Fruit fly (Drosophila melanogaster): ENCODE data around the gene HGTX.

The HGTX gene

DNA sequence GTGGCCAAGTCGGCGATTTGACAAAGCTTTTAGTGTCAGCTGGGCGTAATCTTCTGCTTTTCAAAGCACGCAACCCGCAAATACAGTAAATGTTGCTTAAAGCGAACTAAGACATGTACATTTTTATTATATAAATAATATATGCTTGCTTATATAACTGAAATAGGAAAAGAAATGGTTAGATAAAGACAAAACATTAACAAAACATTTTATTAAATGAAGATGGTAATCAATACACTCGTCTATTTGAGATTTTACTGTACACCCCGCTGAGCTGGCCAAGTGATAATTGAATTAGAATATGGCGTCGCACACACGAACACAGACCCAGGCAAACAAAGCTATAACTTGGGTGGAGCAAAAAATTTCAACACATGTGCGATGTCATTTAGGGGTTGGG, 24.7 kb downstream of the HGTX start (continued):
- no peak for TF ChIP-seq CG8359 (GFP tag; optimal IDR thresholded peaks at IDR 0.05; ENCODE audit: borderline replicate concordance)
- no peak for TF ChIP-seq gcm2 (GFP tag; optimal IDR thresholded peaks at IDR 0.05)
- TF ChIP-seq gt (GFP tag; IDR thresholded peaks at IDR 0.05), result no peak
- no peak for TF ChIP-seq CG6791 (GFP tag; IDR thresholded peaks at IDR 0.05; ENCODE audit: partially characterized antibody)
- TF ChIP-seq unc-4 (GFP tag; IDR thresholded peaks at IDR 0.05; ENCODE audit: partially characterized antibody), result no peak
- TF ChIP-seq Antp (GFP tag; optimal IDR thresholded peaks at IDR 0.05), result no peak
- no peak for TF ChIP-seq Dp (GFP tag; optimal IDR thresholded peaks at IDR 0.05)
- no peak for TF ChIP-seq lilli (GFP tag; optimal IDR thresholded peaks at IDR 0.05)
- TF ChIP-seq CG33557 (GFP tag; optimal IDR thresholded peaks at IDR 0.05), result no peak
- TF ChIP-seq CG15514 (GFP tag; optimal IDR thresholded peaks at IDR 0.05), result no peak
- no peak for TF ChIP-seq Optix (GFP tag; IDR thresholded peaks at IDR 0.05)
- no peak for TF ChIP-seq CHES-1-like (GFP tag; optimal IDR thresholded peaks at IDR 0.05)
- TF ChIP-seq MBD-R2 (GFP tag; IDR thresholded peaks at IDR 0.05), result no peak
- no peak for TF ChIP-seq CG11695 (GFP tag; IDR thresholded peaks at IDR 0.05)
- TF ChIP-seq Hr39 (optimal IDR thresholded peaks at IDR 0.05), result no peak
- TF ChIP-seq tgo (GFP tag; IDR thresholded peaks at IDR 0.05), result no peak; the same call in 2 of the 3 replicates
- TF ChIP-seq klu (GFP tag; IDR thresholded peaks at IDR 0.05), result no peak
- TF ChIP-seq CG4617 (GFP tag; optimal IDR thresholded peaks at IDR 0.05; ENCODE audit: borderline replicate concordance), result no peak
- TF ChIP-seq zen (tag; optimal IDR thresholded peaks at IDR 0.05), result no peak
- no peak for TF ChIP-seq CG32767 (GFP tag; IDR thresholded peaks at IDR 0.05)
- peak; percentile 49; the same call in 2 of the 3 replicates for TF ChIP-seq dysf (GFP tag; IDR thresholded peaks at IDR 0.05)
- no peak for TF ChIP-seq Dref (GFP tag; IDR thresholded peaks at IDR 0.05)
- no peak for TF ChIP-seq CG17802 (tag; optimal IDR thresholded peaks at IDR 0.05)
- no peak for TF ChIP-seq ash1 (GFP tag; optimal IDR thresholded peaks at IDR 0.05)
- TF ChIP-seq CkIIα-i1 (GFP tag; IDR thresholded peaks at IDR 0.05), result no peak
- no peak for TF ChIP-seq chinmo (GFP tag; IDR thresholded peaks at IDR 0.05; ENCODE audit: partially characterized antibody)
- TF ChIP-seq Hand (GFP tag; optimal IDR thresholded peaks at IDR 0.05), result no peak
- TF ChIP-seq Hr3 (GFP tag; optimal IDR thresholded peaks at IDR 0.05), result no peak
- TF ChIP-seq Oaz (GFP tag; IDR thresholded peaks at IDR 0.05), result no peak
- TF ChIP-seq psq (GFP tag; optimal IDR thresholded peaks at IDR 0.05), result no peak
- TF ChIP-seq yki (optimal IDR thresholded peaks at IDR 0.05), result no peak
- TF ChIP-seq Oli (tag; optimal IDR thresholded peaks at IDR 0.05), result peak; percentile 10
- TF ChIP-seq NK7.1 (GFP tag; optimal IDR thresholded peaks at IDR 0.05), result no peak
- no peak for TF ChIP-seq CG1602 (GFP tag; optimal IDR thresholded peaks at IDR 0.05)
- no peak for TF ChIP-seq ERR (GFP tag; optimal IDR thresholded peaks at IDR 0.05)
- no peak for TF ChIP-seq C15 (GFP tag; IDR thresholded peaks at IDR 0.05)
- peak; percentile 27 for TF ChIP-seq CG12391 (tag; optimal IDR thresholded peaks at IDR 0.05)
- no peak for TF ChIP-seq CG34422 (GFP tag; IDR thresholded peaks at IDR 0.05)
- no peak for TF ChIP-seq sqz (GFP tag; optimal IDR thresholded peaks at IDR 0.05)
- TF ChIP-seq CG6254 (GFP tag; optimal IDR thresholded peaks at IDR 0.05), result no peak
- TF ChIP-seq CG1792 (GFP tag; optimal IDR thresholded peaks at IDR 0.05), result no peak
- no peak for TF ChIP-seq CG6654 (GFP tag; optimal IDR thresholded peaks at IDR 0.05)
- no peak for TF ChIP-seq CG12155 (GFP tag; optimal IDR thresholded peaks at IDR 0.05)
- no peak for TF ChIP-seq ase (GFP tag; IDR thresholded peaks at IDR 0.05)
- TF ChIP-seq Dad (GFP tag; optimal IDR thresholded peaks at IDR 0.05), result no peak
- TF ChIP-seq Tbp (GFP tag; optimal IDR thresholded peaks at IDR 0.05), result no peak
- no peak for TF ChIP-seq zen2 (GFP tag; IDR thresholded peaks at IDR 0.05; ENCODE audit: partially characterized antibody)
- no peak for TF ChIP-seq Asciz (GFP tag; optimal IDR thresholded peaks at IDR 0.05)
- no peak for TF ChIP-seq Dll (GFP tag; IDR thresholded peaks at IDR 0.05; ENCODE audit: partially characterized antibody)
- no peak for TF ChIP-seq CG3838 (GFP tag; optimal IDR thresholded peaks at IDR 0.05)
- TF ChIP-seq Taf1 (GFP tag; IDR thresholded peaks at IDR 0.05), result no peak
- no peak for TF ChIP-seq CG17328 (GFP tag; IDR thresholded peaks at IDR 0.05)
- no peak for TF ChIP-seq Sin3A (optimal IDR thresholded peaks at IDR 0.05)
